Fruit fly (Drosophila melanogaster) whole organism, embryonic: Measurements from ENCODE around the gene wcy.

ENCODE experiments used
- Abd-B ChIP-seq: fragments of 200-800 bp; sonication (Bioruptor generic); optimal IDR thresholded peaks from 2 replicates; lab custom pipeline; 2018; ENCODE audit warnings: missing biosample characterization, mild to moderate bottlenecking, missing genetic modification characterization, moderate library complexity
- CG14050 ChIP-seq: fragments of 200-800 bp; sonication (Bioruptor generic); IDR thresholded peaks from 3 replicates; pipeline ENCODE4 v1.3.6; 2022; ENCODE audit warnings: missing biosample characterization, missing genetic modification characterization
- CG14667 ChIP-seq: fragments of 200-800 bp; sonication (Bioruptor generic); IDR thresholded peaks from 2 replicates; pipeline ENCODE4 v1.3.6; 2022; ENCODE audit warnings: missing biosample characterization, missing genetic modification characterization
- CG1832 ChIP-seq: fragments of 200-800 bp; sonication (Bioruptor generic); optimal IDR thresholded peaks from 2 replicates; lab custom pipeline; 2017; ENCODE audit warnings: missing biosample characterization, mild to moderate bottlenecking, missing genetic modification characterization, inconsistent platforms
- Fer1 ChIP-seq: fragments of 200-800 bp; sonication (Bioruptor generic); optimal IDR thresholded peaks from 2 replicates; lab custom pipeline; 2017; ENCODE audit warnings: missing biosample characterization, mild to moderate bottlenecking, missing genetic modification characterization
- gsb ChIP-seq: fragments of 200-800 bp; sonication (Bioruptor generic); IDR thresholded peaks from 2 replicates; pipeline ENCODE4 v1.3.6; 2022; ENCODE audit warnings: missing biosample characterization, missing genetic modification characterization
- h ChIP-seq: fragments of >200 bp; optimal IDR thresholded peaks from 2 replicates; lab custom pipeline; 2017
- insv ChIP-seq, 2 experiments: fragments of 200-800 bp; sonication (Bioruptor generic); optimal IDR thresholded peaks; 3 replicates each; lab custom pipeline; 2016 to 2018; ENCODE audit warnings: missing biosample characterization in 2 of 2, missing genetic modification characterization in 2 of 2
- maf-S ChIP-seq: fragments of 200-800 bp; sonication (Bioruptor generic); optimal IDR thresholded peaks from 2 replicates; lab custom pipeline; 2016; ENCODE audit warnings: missing biosample characterization, missing genetic modification characterization
- mirr ChIP-seq: fragments of 200-800 bp; sonication (Bioruptor generic); optimal IDR thresholded peaks from 3 replicates; lab custom pipeline; 2018; ENCODE audit warnings: missing biosample characterization, mild to moderate bottlenecking, missing genetic modification characterization
- sisA ChIP-seq: fragments of 200-800 bp; sonication (Bioruptor generic); IDR thresholded peaks from 2 replicates; pipeline ENCODE4 v1.3.6; 2022; ENCODE audit warnings: missing biosample characterization, missing genetic modification characterization

DNA sequence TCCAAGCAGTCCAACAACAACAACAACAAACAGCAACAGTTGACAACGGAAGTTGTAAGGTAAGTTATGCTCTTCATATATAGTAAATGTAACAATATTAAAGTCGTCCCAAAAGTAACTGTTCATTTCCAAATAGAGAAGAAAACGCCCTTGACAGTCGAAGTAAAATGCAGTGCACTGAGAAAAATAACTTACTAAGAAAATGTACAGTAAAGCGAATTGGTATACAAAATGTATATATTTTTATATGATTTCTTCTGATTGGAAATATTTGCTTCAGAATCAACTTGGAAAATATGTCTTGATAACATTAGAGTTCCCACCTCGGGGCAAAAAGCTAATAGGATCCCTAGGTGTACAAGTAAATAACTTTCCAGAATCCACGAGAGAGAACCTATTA is 30.3 kb upstream of the wcy start:
- TF ChIP-seq CG14667 (no peak), h (lab: Kevin White, UChicago) (no peak), mirr (no peak), CG14050 (no peak), sisA (GFP tag; lab: Robert Waterston, UW) (no peak), CG1832 (GFP tag; lab: Kevin White, UChicago) (no peak), gsb (GFP tag; lab: Robert Waterston, UW) (no peak), Abd-B (GFP tag; lab: Kevin White, UChicago) (no peak), insv (GFP tag; optimal IDR thresholded peaks at IDR 0.05; lab: Kevin White, UChicago) (peak in 1 of 2 experiments; percentile 82), Fer1 (GFP tag; lab: Kevin White, UChicago) (no peak), maf-S (GFP tag; lab: Kevin White, UChicago) (no peak)
